Worm (Caenorhabditis elegans): Measurements from ENCODE around the gene ora-1.

Gene ora-1

DNA sequence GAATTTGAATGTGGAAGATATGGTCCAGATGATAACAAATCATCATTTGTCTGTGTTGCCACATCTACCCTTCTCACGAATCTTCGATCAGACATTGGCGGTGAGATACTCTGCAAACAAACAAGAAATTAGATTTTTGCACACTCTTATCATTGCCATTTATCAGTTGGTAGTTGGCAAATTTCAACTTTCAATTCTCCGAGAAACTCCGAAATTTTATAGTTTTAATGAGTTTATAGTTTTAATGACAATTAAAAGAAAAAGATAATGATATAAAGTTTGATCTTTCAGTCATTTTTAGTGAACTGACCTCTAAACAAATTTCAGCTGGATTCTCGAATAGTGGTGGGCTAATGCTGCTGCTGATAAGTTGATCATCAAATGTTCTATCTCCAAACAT is 46.2 kb downstream of the ora-1 start:
- TF ChIP-seq elt-2 (tag; optimal IDR thresholded peaks at IDR 0.05) (peak; percentile 46), Y22D7AL.16 (tag; optimal IDR thresholded peaks at IDR 0.05) (no peak)

- TF ChIP-seq dve-1 (tag; optimal IDR thresholded peaks at IDR 0.05) = peak; percentile 5
- TF ChIP-seq pat-9 (tag; optimal IDR thresholded peaks at IDR 0.05) = no peak
- TF ChIP-seq elt-2 (tag; optimal IDR thresholded peaks at IDR 0.05) = peak; percentile 4
Observed at ce11 chrIV:8026361-8026760, 48.7 kb downstream of the ora-1 start.

DNA sequence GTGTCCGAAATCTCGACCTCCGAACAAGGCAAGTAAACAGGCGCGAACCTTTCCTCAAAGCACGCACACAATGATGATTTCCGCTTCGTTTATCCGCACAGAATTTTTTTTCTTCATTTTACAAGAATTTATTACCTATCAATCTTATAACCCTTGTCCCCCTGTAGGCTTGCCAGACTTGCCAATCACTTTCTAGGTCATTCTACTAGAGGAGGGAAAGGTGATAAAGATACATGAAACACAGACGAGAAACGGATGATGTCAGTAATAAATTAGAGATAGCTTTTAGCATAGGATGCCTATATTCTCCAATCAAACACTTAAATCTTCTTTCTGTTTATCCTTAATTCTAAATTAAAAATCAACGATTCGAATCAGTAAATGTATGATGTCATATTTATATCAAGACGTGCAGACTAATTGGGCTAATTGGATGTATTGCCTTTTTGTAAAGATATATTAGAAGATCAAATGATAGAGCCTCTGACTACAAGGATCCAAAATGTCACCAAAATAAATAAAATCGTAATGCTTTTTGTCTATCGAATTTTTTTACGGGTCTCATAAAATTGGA is 49.7 kb downstream of the ora-1 start:
- TF ChIP-seq sox-4 (tag; optimal IDR thresholded peaks at IDR 0.05) = no peak
- TF ChIP-seq elt-2 (tag; optimal IDR thresholded peaks at IDR 0.05) = peak; percentile 44

ce11 chrIV:8028372-8028771 is 50.7 kb downstream of the ora-1 start:
- TF ChIP-seq hlh-30 (tag; optimal IDR thresholded peaks at IDR 0.05; ENCODE audit: insufficient read depth) (peak; percentile 28), hlh-8 (tag; optimal IDR thresholded peaks at IDR 0.05) (no peak), elt-2 (tag; optimal IDR thresholded peaks at IDR 0.05) (peak; percentile 92)
